Worm (Caenorhabditis elegans) whole organism, late embryonic: ENCODE results near the gene F49E2.5.

Experiments used
- F13H6.1 ChIP-seq: sonication (generic microtip); optimal IDR thresholded peaks from 2 replicates; lab custom pipeline; 2016; ENCODE audit warnings: missing genetic modification characterization, missing compliant biosample characterization
- K02D7.2 ChIP-seq: sonication (generic microtip); optimal IDR thresholded peaks from 2 replicates; lab custom pipeline; 2017; ENCODE audit warnings: mild to moderate bottlenecking, missing genetic modification characterization, missing compliant biosample characterization
- K09A11.1 ChIP-seq: sonication (generic microtip); optimal IDR thresholded peaks from 2 replicates; lab custom pipeline; 2017; ENCODE audit warnings: antibody characterized with exemption, mild to moderate bottlenecking, missing genetic modification characterization, missing compliant biosample characterization; ENCODE audit not compliant: insufficient read depth
- Y22D7AL.16 ChIP-seq: sonication (generic microtip); optimal IDR thresholded peaks from 2 replicates; lab custom pipeline; 2016; ENCODE audit warnings: missing genetic modification characterization, missing compliant biosample characterization
- ceh-22 ChIP-seq: sonication (generic microtip); optimal IDR thresholded peaks from 2 replicates; lab custom pipeline; 2017; ENCODE audit warnings: missing biosample characterization, missing genetic modification characterization
- ceh-24 ChIP-seq: sonication (generic microtip); optimal IDR thresholded peaks from 2 replicates; lab custom pipeline; 2016; ENCODE audit warnings: mild to moderate bottlenecking, missing genetic modification characterization, missing compliant biosample characterization
- ceh-30 ChIP-seq: fragments of 150-350 bp; optimal IDR thresholded peaks from 2 replicates; lab custom pipeline; 2014; ENCODE audit warnings: missing biosample characterization, missing genetic modification characterization
- ceh-34 ChIP-seq: sonication (generic microtip); optimal IDR thresholded peaks from 2 replicates; lab custom pipeline; 2016; ENCODE audit warnings: mild to moderate bottlenecking, missing genetic modification characterization, missing compliant biosample characterization
- hlh-13 ChIP-seq: fragments of 200-800 bp; sonication (Bioruptor generic); optimal IDR thresholded peaks from 2 replicates; lab custom pipeline; 2018; ENCODE audit warnings: mild to moderate bottlenecking, missing genetic modification characterization, missing compliant biosample characterization
- lin-11 ChIP-seq: fragments of 200-800 bp; sonication (Bioruptor generic); optimal IDR thresholded peaks from 2 replicates; lab custom pipeline; 2018; ENCODE audit warnings: mild to moderate bottlenecking, missing genetic modification characterization, missing compliant biosample characterization
- nfya-1 ChIP-seq: sonication (generic microtip); optimal IDR thresholded peaks from 2 replicates; lab custom pipeline; 2017; ENCODE audit warnings: missing genetic modification characterization, mild to moderate bottlenecking, missing compliant biosample characterization, antibody characterized with exemption, moderate library complexity
- nhr-232 ChIP-seq: sonication (generic microtip); optimal IDR thresholded peaks from 2 replicates; lab custom pipeline; 2016; ENCODE audit warnings: missing genetic modification characterization, missing compliant biosample characterization
- odd-2 ChIP-seq: sonication (generic microtip); optimal IDR thresholded peaks from 2 replicates; lab custom pipeline; 2017; ENCODE audit warnings: antibody characterized with exemption, mild to moderate bottlenecking, missing genetic modification characterization, missing compliant biosample characterization
- pqm-1 ChIP-seq: sonication (generic microtip); optimal IDR thresholded peaks from 2 replicates; lab custom pipeline; 2016; ENCODE audit warnings: missing genetic modification characterization, missing compliant biosample characterization
- ref-2 ChIP-seq: sonication (generic microtip); optimal IDR thresholded peaks from 2 replicates; lab custom pipeline; 2016; ENCODE audit warnings: missing genetic modification characterization, missing compliant biosample characterization
- rnt-1 ChIP-seq: sonication (generic microtip); optimal IDR thresholded peaks from 2 replicates; lab custom pipeline; 2016; ENCODE audit warnings: missing genetic modification characterization, missing compliant biosample characterization
- sox-2 ChIP-seq: fragments of 200-800 bp; sonication (Bioruptor generic); IDR thresholded peaks from 2 replicates; pipeline ENCODE4 v1.3.6; 2022; ENCODE audit warnings: missing genetic modification reagents, missing genetic modification characterization, missing compliant biosample characterization
- sox-4 ChIP-seq: sonication (generic microtip); optimal IDR thresholded peaks from 2 replicates; lab custom pipeline; 2017; ENCODE audit warnings: mild to moderate bottlenecking, missing genetic modification characterization, inconsistent platforms, missing compliant biosample characterization
- syd-9 ChIP-seq: sonication (generic microtip); optimal IDR thresholded peaks from 2 replicates; lab custom pipeline; 2016; ENCODE audit warnings: mild to moderate bottlenecking, missing genetic modification characterization, moderate library complexity, missing compliant biosample characterization
- unc-42 ChIP-seq: sonication (generic microtip); optimal IDR thresholded peaks from 2 replicates; lab custom pipeline; 2016; ENCODE audit warnings: missing genotype, missing genetic modification characterization, missing compliant biosample characterization
- unc-55 ChIP-seq: sonication (generic microtip); optimal IDR thresholded peaks from 2 replicates; lab custom pipeline; 2017; ENCODE audit warnings: missing biosample characterization, missing genetic modification reagents, missing genetic modification characterization

The F49E2.5 gene

ce11 chrX:9603180-9603579 lies 59.7 kb downstream of the F49E2.5 start:
- TF ChIP-seq pqm-1 (tag; lab: Kevin White, UChicago) (no peak), K02D7.2 (tag; lab: Kevin White, UChicago) (no peak), sox-2 (GFP tag; lab: Robert Waterston, UW) (no peak), hlh-13 (GFP tag; lab: Kevin White, UChicago) (no peak), syd-9 (tag; lab: Kevin White, UChicago) (no peak), nfya-1 (no peak), ceh-34 (tag; lab: Kevin White, UChicago) (no peak), F13H6.1 (tag; lab: Kevin White, UChicago) (no peak), sox-4 (tag; lab: Kevin White, UChicago) (no peak), ceh-30 (tag; lab: Kevin White, UChicago) (no peak), Y22D7AL.16 (tag; lab: Kevin White, UChicago) (no peak), lin-11 (tag; lab: Kevin White, UChicago) (no peak), unc-42 (tag; lab: Kevin White, UChicago) (no peak), K09A11.1 (no peak), odd-2 (tag; lab: Kevin White, UChicago) (no peak), rnt-1 (tag; lab: Kevin White, UChicago) (no peak), ceh-22 (no peak)

DNA sequence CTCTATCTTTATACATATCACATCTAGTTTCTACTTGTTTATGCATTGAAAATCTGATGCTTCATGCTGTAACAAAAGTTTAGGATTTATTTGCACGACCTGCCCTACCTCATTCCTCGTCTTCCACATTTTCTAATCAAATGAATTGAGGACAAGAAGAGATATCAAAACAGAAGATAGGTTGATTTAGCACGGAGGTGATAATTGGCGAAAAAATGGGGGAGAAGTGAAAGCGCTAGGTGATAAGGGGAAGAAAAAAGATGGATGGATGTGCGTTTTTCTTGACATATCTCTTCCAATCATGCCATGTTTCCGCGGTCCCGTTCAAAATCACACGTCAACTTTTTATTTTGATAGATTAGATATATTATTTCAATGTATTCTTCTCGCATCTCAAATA lies 64.7 kb downstream of the F49E2.5 start:
- TF ChIP-seq nhr-232 (no peak), ceh-22 (no peak), ceh-24 (tag; lab: Kevin White, UChicago) (no peak), unc-55 (GFP tag; lab: Kevin White, UChicago) (peak; percentile 37)

DNA sequence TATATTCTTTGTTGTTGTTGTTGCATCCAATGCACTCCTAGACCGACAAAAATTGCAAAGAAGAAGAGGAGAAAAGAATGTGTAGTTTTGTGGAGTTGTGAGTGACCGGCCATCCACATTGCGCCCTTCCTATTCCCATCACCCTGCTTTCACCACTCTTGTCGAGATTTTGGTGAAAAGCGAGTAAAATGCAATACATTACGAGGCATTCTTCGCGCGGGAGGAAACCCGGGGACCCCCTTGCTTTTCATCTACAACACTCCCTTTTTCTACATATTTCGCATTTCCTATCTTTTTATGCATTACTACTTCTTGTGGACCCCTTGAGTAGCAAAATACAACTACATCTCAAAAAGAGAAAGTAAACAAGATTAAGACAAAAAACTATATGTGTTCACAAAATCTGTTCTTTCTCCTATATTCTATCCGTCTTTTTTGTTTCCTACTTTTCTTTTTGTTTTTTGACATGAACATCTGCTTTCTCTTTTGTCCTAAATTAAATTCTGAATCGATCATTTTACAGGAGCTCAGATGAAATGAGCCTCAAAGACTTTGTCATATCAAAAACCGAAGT lies 66.7 kb downstream of the F49E2.5 start, which contains the start of gene C11E4.6:
TSS of gene C11E4.6 (plus strand) at position 524 of the 574 bp plus-strand sequence.
- TF ChIP-seq ref-2 (tag; lab: Kevin White, UChicago) (no peak), unc-42 (tag; lab: Kevin White, UChicago) (peak; percentile 14)
